Worm (Caenorhabditis elegans) whole organism, L4 larva: ENCODE data around the gene srlf-12.

Experiments
- F10B5.3 ChIP-seq: sonication (generic microtip); optimal IDR thresholded peaks from 2 replicates; lab custom pipeline; 2016; ENCODE audit warnings: mild to moderate bottlenecking, missing genetic modification characterization, missing compliant biosample characterization
- T26A8.4 ChIP-seq: fragments of 200-800 bp; sonication (Bioruptor generic); IDR thresholded peaks from 2 replicates; pipeline ENCODE4 v1.3.6; 2022; ENCODE audit warnings: missing genetic modification characterization, missing compliant biosample characterization
- Y105C5A.15 ChIP-seq: fragments of 200-800 bp; sonication (Bioruptor generic); IDR thresholded peaks from 2 replicates; pipeline ENCODE4 v1.3.6; 2022; ENCODE audit warnings: missing genetic modification characterization, missing compliant biosample characterization
- ZK337.2 ChIP-seq: fragments of 200-800 bp; sonication (Bioruptor generic); IDR thresholded peaks from 2 replicates; pipeline ENCODE4 v1.3.6; 2022; ENCODE audit warnings: missing genetic modification reagents, missing genetic modification characterization, missing compliant biosample characterization
- ZK546.5 ChIP-seq, 2 experiments: sonication (generic microtip); optimal IDR thresholded peaks; 2 replicates each; lab custom pipeline; 2017; ENCODE audit warnings: missing biosample characterization in 2 of 2, missing genetic modification characterization in 2 of 2
- arid-1 ChIP-seq: fragments of 200-800 bp; sonication (Bioruptor generic); conservative IDR thresholded peaks from 2 replicates; pipeline ENCODE4 v1.3.6; 2022; ENCODE audit warnings: missing genetic modification reagents, missing genetic modification characterization, missing compliant biosample characterization
- ceh-20 ChIP-seq: fragments of 200-800 bp; sonication (Bioruptor generic); IDR thresholded peaks from 2 replicates; pipeline ENCODE4 v1.3.6; 2022; ENCODE audit warnings: missing genetic modification reagents, missing genetic modification characterization, missing compliant biosample characterization
- ceh-28 ChIP-seq: fragments of 150-350 bp; optimal IDR thresholded peaks from 2 replicates; lab custom pipeline; 2014; ENCODE audit warnings: missing biosample characterization, missing genetic modification reagents, missing genetic modification characterization
- ceh-62 ChIP-seq: sonication (generic microtip); optimal IDR thresholded peaks from 2 replicates; lab custom pipeline; 2017; ENCODE audit warnings: missing biosample characterization, missing genetic modification characterization
- cey-2 ChIP-seq: sonication (generic microtip); optimal IDR thresholded peaks from 3 replicates; lab custom pipeline; 2017; ENCODE audit warnings: missing genetic modification characterization, mild to moderate bottlenecking, missing compliant biosample characterization, antibody characterized with exemption, borderline replicate concordance; ENCODE audit not compliant: insufficient read depth
- ctbp-1 ChIP-seq: fragments of 200-800 bp; sonication (Bioruptor generic); IDR thresholded peaks from 2 replicates; pipeline ENCODE4 v1.3.6; 2022; ENCODE audit warnings: missing genetic modification reagents, missing genetic modification characterization, missing compliant biosample characterization
- daf-12 ChIP-seq: fragments of 150-350 bp; optimal IDR thresholded peaks from 2 replicates; lab custom pipeline; 2014; ENCODE audit warnings: missing biosample characterization, missing genetic modification reagents, missing genetic modification characterization
- daf-8 ChIP-seq: fragments of 200-800 bp; sonication (Bioruptor generic); IDR thresholded peaks from 2 replicates; pipeline ENCODE4 v1.3.6; 2022; ENCODE audit warnings: missing genetic modification characterization, missing compliant biosample characterization
- dmd-8 ChIP-seq: fragments of 200-800 bp; sonication (Bioruptor generic); IDR thresholded peaks from 2 replicates; pipeline ENCODE4 v1.3.6; 2022; ENCODE audit warnings: missing genetic modification characterization, missing compliant biosample characterization
- dmd-9 ChIP-seq: fragments of 200-800 bp; sonication (Bioruptor generic); IDR thresholded peaks from 2 replicates; pipeline ENCODE4 v1.3.6; 2022; ENCODE audit warnings: missing genetic modification reagents, missing genetic modification characterization, missing compliant biosample characterization
- dpl-1 ChIP-seq: fragments of 150-350 bp; optimal IDR thresholded peaks from 2 replicates; lab custom pipeline; 2014; ENCODE audit warnings: missing biosample characterization, missing genetic modification reagents, missing genetic modification characterization
- duxl-1 ChIP-seq: sonication (generic microtip); optimal IDR thresholded peaks from 2 replicates; lab custom pipeline; 2016; ENCODE audit warnings: mild to moderate bottlenecking, missing genetic modification characterization, moderate library complexity, missing compliant biosample characterization; ENCODE audit not compliant: poor library complexity
- dve-1 ChIP-seq: sonication (generic microtip); optimal IDR thresholded peaks from 2 replicates; lab custom pipeline; 2017; ENCODE audit warnings: antibody characterized with exemption, mild to moderate bottlenecking, missing genetic modification characterization, missing compliant biosample characterization; ENCODE audit not compliant: insufficient read depth
- egl-43 ChIP-seq: fragments of 200-800 bp; sonication (Bioruptor generic); IDR thresholded peaks from 2 replicates; pipeline ENCODE4 v1.3.6; 2022; ENCODE audit warnings: missing genetic modification reagents, missing genetic modification characterization, missing compliant biosample characterization
- fkh-10 ChIP-seq: fragments of 150-350 bp; optimal IDR thresholded peaks from 2 replicates; lab custom pipeline; 2014; ENCODE audit warnings: missing biosample characterization, missing genetic modification reagents, missing genetic modification characterization
- hlh-11 ChIP-seq: fragments of 200-800 bp; sonication (Bioruptor generic); optimal IDR thresholded peaks from 2 replicates; lab custom pipeline; 2018; ENCODE audit warnings: mild to moderate bottlenecking, missing genetic modification characterization, missing compliant biosample characterization
- jun-1 ChIP-seq: fragments of 150-350 bp; optimal IDR thresholded peaks from 2 replicates; lab custom pipeline; 2014; ENCODE audit warnings: missing biosample characterization, missing genetic modification reagents, missing genetic modification characterization
- lim-7 ChIP-seq: fragments of 200-800 bp; sonication (Bioruptor generic); IDR thresholded peaks from 2 replicates; pipeline ENCODE4 v1.3.6; 2022; ENCODE audit warnings: missing genetic modification characterization, missing compliant biosample characterization
- lin-1 ChIP-seq: fragments of 200-800 bp; sonication (Bioruptor generic); IDR thresholded peaks from 2 replicates; pipeline ENCODE4 v1.3.6; 2022; ENCODE audit warnings: missing genetic modification reagents, missing genetic modification characterization, missing compliant biosample characterization
- lin-29 ChIP-seq: fragments of 200-800 bp; sonication (Bioruptor generic); IDR thresholded peaks from 2 replicates; pipeline ENCODE4 v1.3.6; 2022; ENCODE audit warnings: missing genetic modification reagents, missing genetic modification characterization, missing compliant biosample characterization
- lin-38 ChIP-seq: fragments of 200-800 bp; sonication (Bioruptor generic); IDR thresholded peaks from 2 replicates; pipeline ENCODE4 v1.3.6; 2022; ENCODE audit warnings: missing genetic modification reagents, missing genetic modification characterization, missing compliant biosample characterization
- lin-39 ChIP-seq: fragments of 150-350 bp; optimal IDR thresholded peaks from 2 replicates; lab custom pipeline; 2014; ENCODE audit warnings: missing biosample characterization, missing genetic modification reagents, missing genetic modification characterization
- lir-3 ChIP-seq: sonication (generic microtip); optimal IDR thresholded peaks from 2 replicates; lab custom pipeline; 2016; ENCODE audit warnings: mild to moderate bottlenecking, missing genetic modification characterization, missing compliant biosample characterization
- lsy-2 ChIP-seq, 2 experiments: fragments of 150-350 bp in 1 of 2; sonication (generic microtip) in 1 of 2; optimal IDR thresholded peaks; 2 replicates each; lab custom pipeline; 2014 to 2017; ENCODE audit warnings: missing biosample characterization in 2 of 2, missing genetic modification characterization in 2 of 2
- mdt-29 ChIP-seq: fragments of 200-800 bp; sonication (Bioruptor generic); IDR thresholded peaks from 2 replicates; pipeline ENCODE4 v1.3.6; 2022; ENCODE audit warnings: missing genetic modification reagents, missing genetic modification characterization, missing compliant biosample characterization
- mep-1 ChIP-seq: fragments of 150-350 bp; sonication (generic microtip); optimal IDR thresholded peaks from 3 replicates; lab custom pipeline; 2014; ENCODE audit warnings: missing biosample characterization, missing genetic modification characterization
- mes-2 ChIP-seq: sonication (generic microtip); optimal IDR thresholded peaks from 2 replicates; lab custom pipeline; 2016; ENCODE audit warnings: missing genotype, mild to moderate bottlenecking, missing genetic modification characterization, missing compliant biosample characterization; ENCODE audit not compliant: poor library complexity, severe bottlenecking
- mxl-3 ChIP-seq: fragments of 200-800 bp; sonication (Bioruptor generic); optimal IDR thresholded peaks from 2 replicates; lab custom pipeline; 2018; ENCODE audit warnings: mild to moderate bottlenecking, missing genetic modification characterization, missing compliant biosample characterization
- nhr-102 ChIP-seq: sonication (generic microtip); optimal IDR thresholded peaks from 2 replicates; lab custom pipeline; 2016; ENCODE audit warnings: mild to moderate bottlenecking, missing genetic modification characterization, moderate library complexity, missing compliant biosample characterization
- nhr-11 ChIP-seq: fragments of 150-350 bp; optimal IDR thresholded peaks from 2 replicates; lab custom pipeline; 2014; ENCODE audit warnings: missing biosample characterization, missing genetic modification characterization
- nhr-25 ChIP-seq: sonication (generic microtip); optimal IDR thresholded peaks from 2 replicates; lab custom pipeline; 2017; ENCODE audit warnings: missing genetic modification characterization, mild to moderate bottlenecking, missing compliant biosample characterization, antibody characterized with exemption, moderate library complexity, borderline replicate concordance; ENCODE audit not compliant: insufficient read depth
- nhr-28 ChIP-seq: fragments of 150-350 bp; optimal IDR thresholded peaks from 2 replicates; lab custom pipeline; 2014; ENCODE audit warnings: missing biosample characterization, missing genetic modification characterization
- nhr-6 ChIP-seq: fragments of 150-350 bp; optimal IDR thresholded peaks from 2 replicates; lab custom pipeline; 2014; ENCODE audit warnings: missing biosample characterization, missing genetic modification characterization
- nhr-77 ChIP-seq: fragments of 150-350 bp; optimal IDR thresholded peaks from 2 replicates; lab custom pipeline; 2014; ENCODE audit warnings: missing biosample characterization, missing genetic modification characterization
- saeg-2 ChIP-seq: fragments of 200-800 bp; sonication (Bioruptor generic); IDR thresholded peaks from 2 replicates; pipeline ENCODE4 v1.3.6; 2022; ENCODE audit warnings: missing genetic modification reagents, missing genetic modification characterization, missing compliant biosample characterization
- sdz-12 ChIP-seq: fragments of 200-800 bp; sonication (Bioruptor generic); optimal IDR thresholded peaks from 2 replicates; lab custom pipeline; 2018; ENCODE audit warnings: mild to moderate bottlenecking, missing genetic modification characterization, missing compliant biosample characterization
- set-16 ChIP-seq: fragments of 200-800 bp; sonication (Bioruptor generic); IDR thresholded peaks from 2 replicates; pipeline ENCODE4 v1.3.6; 2022; ENCODE audit warnings: missing genetic modification reagents, missing genetic modification characterization, missing compliant biosample characterization
- skn-1 ChIP-seq: fragments of 150-350 bp; optimal IDR thresholded peaks from 2 replicates; lab custom pipeline; 2014; ENCODE audit warnings: missing biosample characterization, missing genetic modification characterization
- spr-3 ChIP-seq: fragments of 200-800 bp; sonication (Bioruptor generic); optimal IDR thresholded peaks from 2 replicates; lab custom pipeline; 2018; ENCODE audit warnings: mild to moderate bottlenecking, missing genetic modification characterization, missing compliant biosample characterization
- tra-1 ChIP-seq: fragments of 200-800 bp; sonication (Bioruptor generic); IDR thresholded peaks from 2 replicates; pipeline ENCODE4 v1.3.6; 2022; ENCODE audit warnings: missing genetic modification reagents, missing genetic modification characterization, missing compliant biosample characterization
- unc-130 ChIP-seq: sonication (generic microtip); optimal IDR thresholded peaks from 2 replicates; lab custom pipeline; 2016; ENCODE audit warnings: missing genetic modification reagents, missing genetic modification characterization, missing compliant biosample characterization
- unc-62 ChIP-seq, 3 experiments: fragments of 150-350 bp in 1 of 3; sonication (generic microtip); optimal IDR thresholded peaks in 2 of 3; peaks in 1 of 3; 1 replicate in 1 of 3; 2 replicates in 2 of 3; lab custom pipeline; 2014 to 2017; ENCODE audit warnings: missing biosample characterization in 3 of 3, missing genetic modification characterization in 3 of 3, missing genetic modification reagents in 3 of 3, missing genotype in 1 of 3
- vab-7 ChIP-seq: fragments of 200-800 bp; sonication (Bioruptor generic); IDR thresholded peaks from 2 replicates; pipeline ENCODE4 v1.3.6; 2022; ENCODE audit warnings: missing genetic modification reagents, missing genetic modification characterization, missing compliant biosample characterization
- zag-1 ChIP-seq: fragments of 150-350 bp; optimal IDR thresholded peaks from 2 replicates; lab custom pipeline; 2014; ENCODE audit warnings: missing biosample characterization, missing genetic modification characterization
- zfp-3 ChIP-seq: fragments of 200-800 bp; sonication (Bioruptor generic); conservative IDR thresholded peaks from 2 replicates; pipeline ENCODE4 v1.3.6; 2022; ENCODE audit warnings: missing genetic modification reagents, missing genetic modification characterization, missing compliant biosample characterization
- zip-11 ChIP-seq: fragments of 200-800 bp; sonication (Bioruptor generic); IDR thresholded peaks from 2 replicates; pipeline ENCODE4 v1.3.6; 2022; ENCODE audit warnings: missing genetic modification characterization, missing compliant biosample characterization

srlf-12 gene

ce11 chrIV:10909708-10910107 lies 17.8 kb upstream of the srlf-12 start, which contains the start of gene pyk-2 (continued):
- TF ChIP-seq saeg-2 (GFP tag; lab: Robert Waterston, UW) (no peak), zag-1 (tag; lab: Kevin White, UChicago) (no peak), dve-1 (peak; percentile 77), Y105C5A.15 (no peak), unc-130 (GFP tag; lab: Kevin White, UChicago) (no peak), egl-43 (GFP tag; lab: Robert Waterston, UW) (no peak), T26A8.4 (GFP tag; lab: Robert Waterston, UW) (no peak), mes-2 (no peak), nhr-11 (tag; lab: Kevin White, UChicago) (no peak), nhr-28 (tag; lab: Kevin White, UChicago) (peak; percentile 73), lsy-2 (tag; optimal IDR thresholded peaks at IDR 0.05; lab: Kevin White, UChicago) (no peak), lin-39 (no peak), nhr-77 (tag; lab: Kevin White, UChicago) (peak; percentile 41), nhr-102 (no peak), tra-1 (GFP tag; lab: Robert Waterston, UW) (no peak), unc-62 (GFP tag; optimal IDR thresholded peaks at IDR 0.05 in 1 of 2; lab: Kevin White, UChicago) (no peak), unc-62 (tag; optimal IDR thresholded peaks at IDR 0.05; lab: Kevin White, UChicago) (no peak), duxl-1 (tag; lab: Kevin White, UChicago) (no peak), skn-1 (no peak), ceh-20 (GFP tag; lab: Robert Waterston, UW) (no peak), lin-1 (GFP tag; lab: Robert Waterston, UW) (no peak), zip-11 (GFP tag; lab: Robert Waterston, UW) (no peak), daf-12 (tag; lab: Kevin White, UChicago) (no peak), cey-2 (tag; lab: Kevin White, UChicago) (no peak), sdz-12 (GFP tag; lab: Kevin White, UChicago) (no peak), nhr-25 (tag; lab: Kevin White, UChicago) (no peak), hlh-11 (tag; lab: Kevin White, UChicago) (peak; percentile 82), mdt-29 (GFP tag; lab: Robert Waterston, UW) (no peak), fkh-10 (GFP tag; lab: Kevin White, UChicago) (no peak), dpl-1 (no peak), zfp-3 (GFP tag; lab: Robert Waterston, UW) (no peak), arid-1 (GFP tag; lab: Robert Waterston, UW) (no peak), ctbp-1 (GFP tag; lab: Robert Waterston, UW) (no peak), nhr-6 (tag; lab: Kevin White, UChicago) (no peak), ceh-62 (no peak), ZK337.2 (GFP tag; lab: Robert Waterston, UW) (no peak), ceh-28 (tag; lab: Kevin White, UChicago) (no peak), spr-3 (GFP tag; lab: Kevin White, UChicago) (no peak), dmd-9 (no peak), set-16 (GFP tag; lab: Robert Waterston, UW) (no peak), daf-8 (GFP tag; lab: Robert Waterston, UW) (no peak), lin-38 (GFP tag; lab: Robert Waterston, UW) (no peak), lim-7 (no peak), F10B5.3 (tag; lab: Kevin White, UChicago) (no peak), mep-1 (no peak), dmd-8 (GFP tag; lab: Robert Waterston, UW) (no peak), jun-1 (tag; lab: Kevin White, UChicago) (no peak), vab-7 (GFP tag; lab: Robert Waterston, UW) (no peak), lir-3 (no peak), ZK546.5 (tag; optimal IDR thresholded peaks at IDR 0.05; lab: Kevin White, UChicago) (no peak), lin-29 (GFP tag; lab: Robert Waterston, UW) (no peak), mxl-3 (no peak)
